Worm (Caenorhabditis elegans): Measurements from ENCODE around the gene srsx-38.
"Not testable (repeated sequence)": the region's sequence is repeated elsewhere in the genome, so short reads cannot be mapped to it uniquely, and the experiment has no call there.

DNA sequence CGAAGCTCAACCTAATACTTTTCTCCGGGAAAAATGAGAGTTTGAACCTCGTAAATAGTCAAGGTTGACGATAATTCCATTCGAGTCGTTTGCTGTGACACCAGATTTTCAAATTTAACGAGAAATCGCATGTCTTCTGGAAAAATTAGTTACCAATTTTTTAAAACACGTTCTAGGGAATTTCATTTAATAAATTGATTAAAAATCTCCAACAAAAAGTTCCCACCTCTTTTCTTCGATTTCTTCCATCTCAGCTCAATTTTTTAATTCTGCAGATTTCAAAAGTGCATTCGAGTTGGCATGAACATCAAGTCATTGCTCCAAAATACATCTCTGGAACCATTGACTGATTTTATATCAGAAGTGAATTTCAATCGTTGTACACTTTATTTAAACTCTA lies 4.7 kb upstream of the srsx-38 start, which contains the start of gene nhr-282:
- not testable (repeated sequence) for TF ChIP-seq nfyb-1 (GFP tag; IDR thresholded peaks at IDR 0.05); lin-54 (GFP tag; optimal IDR thresholded peaks at IDR 0.05); ztf-25 (GFP tag; IDR thresholded peaks at IDR 0.05); lin-35 (GFP tag; optimal IDR thresholded peaks at IDR 0.05)
